Worm (Caenorhabditis elegans): ENCODE data around the gene C16C10.4.

ce11 chrIII:4164071-4164470, 7.1 kb upstream of the C16C10.4 start, which contains the start of gene C16C10.8:
- TF ChIP-seq ama-1 (optimal IDR thresholded peaks at IDR 0.05) (no peak), pqm-1 (tag; optimal IDR thresholded peaks at IDR 0.05) (no peak), ttx-3 (tag; optimal IDR thresholded peaks at IDR 0.05) (no peak), hlh-30 (tag; optimal IDR thresholded peaks at IDR 0.05; ENCODE audit: insufficient read depth) (no peak), ceh-6 (GFP tag; optimal IDR thresholded peaks at IDR 0.05) (no peak), dmd-4 (tag; optimal IDR thresholded peaks at IDR 0.05; ENCODE audit: borderline replicate concordance) (no peak)

Data from whole organism, late embryonic.